Fruit fly (Drosophila melanogaster): ENCODE measurements around the gene CG42481.

- TF ChIP-seq psq (GFP tag; optimal IDR thresholded peaks at IDR 0.05) (no peak), CG1792 (GFP tag; optimal IDR thresholded peaks at IDR 0.05) (no peak), Stat92E (GFP tag; optimal IDR thresholded peaks at IDR 0.05) (no peak), CG10543 (GFP tag; optimal IDR thresholded peaks at IDR 0.05) (no peak), CG12299 (tag; optimal IDR thresholded peaks at IDR 0.05) (no peak), CG12659 (GFP tag; optimal IDR thresholded peaks at IDR 0.05) (no peak), CG1602 (GFP tag; optimal IDR thresholded peaks at IDR 0.05) (no peak)
Measured at dm6 chr3L:13296760-13297159, 2.1 kb downstream of the CG42481 start, which contains the start of gene Sfp70A4.
